Fruit fly (Drosophila melanogaster) whole organism, pupa: ENCODE results near the gene path.

Experiments
- CG12605 ChIP-seq: fragments of 200-800 bp; sonication (Bioruptor generic); IDR thresholded peaks from 2 replicates; pipeline ENCODE4 v1.3.6; 2022; ENCODE audit warnings: missing biosample characterization, missing genetic modification characterization
- CG13204 ChIP-seq: fragments of 200-800 bp; sonication (Bioruptor generic); optimal IDR thresholded peaks from 2 replicates; lab custom pipeline; 2018; ENCODE audit warnings: missing biosample characterization, mild to moderate bottlenecking, missing genetic modification characterization, moderate library complexity
- CG14655 ChIP-seq: fragments of 200-800 bp; sonication (Bioruptor generic); optimal IDR thresholded peaks from 3 replicates; lab custom pipeline; 2017; ENCODE audit warnings: mild to moderate bottlenecking, missing biosample characterization, missing genetic modification reagents, missing genetic modification characterization
- CG34367 ChIP-seq: fragments of 200-800 bp; sonication (Bioruptor generic); optimal IDR thresholded peaks from 2 replicates; lab custom pipeline; 2018; ENCODE audit warnings: missing biosample characterization, mild to moderate bottlenecking, missing genetic modification characterization
- CG8301 ChIP-seq: fragments of 200-800 bp; sonication (Bioruptor generic); optimal IDR thresholded peaks from 2 replicates; lab custom pipeline; 2018; ENCODE audit warnings: missing biosample characterization, mild to moderate bottlenecking, missing genetic modification characterization
- CG9948 ChIP-seq: fragments of 200-800 bp; sonication (Bioruptor generic); optimal IDR thresholded peaks from 2 replicates; lab custom pipeline; 2018; ENCODE audit warnings: missing biosample characterization, mild to moderate bottlenecking, missing genetic modification characterization, moderate library complexity
- EcR ChIP-seq: fragments of 200-800 bp; sonication (Bioruptor generic); optimal IDR thresholded peaks from 3 replicates; lab custom pipeline; 2019; ENCODE audit warnings: missing biosample characterization, missing genetic modification characterization, mild to moderate bottlenecking, moderate library complexity, missing genetic modification reagents
- Ets98B ChIP-seq: fragments of 200-800 bp; sonication (Bioruptor generic); IDR thresholded peaks from 2 replicates; pipeline ENCODE4 v1.3.6; 2022; ENCODE audit warnings: missing biosample characterization, missing genetic modification characterization
- gl ChIP-seq: fragments of 200-800 bp; sonication (Bioruptor generic); optimal IDR thresholded peaks from 2 replicates; lab custom pipeline; 2018; ENCODE audit warnings: missing biosample characterization, mild to moderate bottlenecking, missing genetic modification characterization

dm6 chr3L:9490432-9490831, 14.7 kb downstream of the path start:
- TF ChIP-seq EcR (GFP tag; lab: Kevin White, UChicago) = no peak
- TF ChIP-seq CG12605 (GFP tag; lab: Robert Waterston, UW) = no peak
- TF ChIP-seq gl (tag; lab: Kevin White, UChicago) = no peak
- TF ChIP-seq CG34367 (tag; lab: Kevin White, UChicago) = no peak
- TF ChIP-seq CG14655 (GFP tag; lab: Kevin White, UChicago) = no peak
- no peak for TF ChIP-seq Ets98B (GFP tag; lab: Robert Waterston, UW)
- no peak for TF ChIP-seq CG13204 (GFP tag; lab: Kevin White, UChicago)
- no peak for TF ChIP-seq CG9948 (tag; lab: Kevin White, UChicago)
- TF ChIP-seq CG8301 (tag; lab: Kevin White, UChicago) = no peak
